Fruit fly (Drosophila melanogaster) whole organism, embryonic: Measurements from ENCODE around the gene Mkp3.

ENCODE experiments used
- CG11695 ChIP-seq: fragments of 200-800 bp; sonication (Bioruptor generic); IDR thresholded peaks from 3 replicates; pipeline ENCODE4 v1.3.6; 2022; ENCODE audit warnings: missing biosample characterization, missing genetic modification characterization
- CG13424 ChIP-seq: fragments of 200-800 bp; sonication (Bioruptor generic); optimal IDR thresholded peaks from 2 replicates; lab custom pipeline; 2019; ENCODE audit warnings: missing biosample characterization, mild to moderate bottlenecking, missing genetic modification characterization, moderate library complexity
- CG13894 ChIP-seq: fragments of 200-800 bp; sonication (Bioruptor generic); optimal IDR thresholded peaks from 3 replicates; lab custom pipeline; 2018; ENCODE audit warnings: missing biosample characterization, mild to moderate bottlenecking, missing genetic modification characterization, moderate library complexity
- CG14441 ChIP-seq: fragments of 200-800 bp; sonication (Bioruptor generic); IDR thresholded peaks from 2 replicates; pipeline ENCODE4 v1.3.6; 2022; ENCODE audit warnings: missing biosample characterization, missing genetic modification characterization
- CG15514 ChIP-seq: fragments of 200-800 bp; sonication (Bioruptor generic); optimal IDR thresholded peaks from 3 replicates; lab custom pipeline; 2017; ENCODE audit warnings: missing biosample characterization, missing genetic modification characterization, mild to moderate bottlenecking, moderate library complexity, missing genetic modification reagents
- CG17361 ChIP-seq: fragments of 200-800 bp; sonication (Bioruptor generic); IDR thresholded peaks from 3 replicates; pipeline ENCODE4 v1.3.6; 2022; ENCODE audit warnings: missing biosample characterization, missing genetic modification characterization
- CG17612 ChIP-seq: fragments of 200-800 bp; sonication (Bioruptor generic); IDR thresholded peaks from 2 replicates; pipeline ENCODE4 v1.3.6; 2022; ENCODE audit warnings: missing biosample characterization, missing genetic modification characterization
- CG18262 ChIP-seq: fragments of 200-800 bp; optimal IDR thresholded peaks from 3 replicates; lab custom pipeline; 2019; ENCODE audit warnings: missing biosample characterization, mild to moderate bottlenecking, missing genetic modification characterization, moderate library complexity
- CG2199 ChIP-seq: fragments of 200-800 bp; sonication (Bioruptor generic); IDR thresholded peaks from 3 replicates; pipeline ENCODE4 v1.3.6; 2022; ENCODE audit warnings: missing biosample characterization, missing genetic modification characterization
- CG33213 ChIP-seq: fragments of 200-800 bp; sonication (Bioruptor generic); optimal IDR thresholded peaks from 3 replicates; lab custom pipeline; 2016; ENCODE audit warnings: missing biosample characterization, missing genetic modification characterization
- CG3726 ChIP-seq: fragments of 200-800 bp; sonication (Bioruptor generic); IDR thresholded peaks from 3 replicates; pipeline ENCODE4, ENCODE4 v1.3.6; 2022; ENCODE audit warnings: missing biosample characterization, missing genetic modification characterization
- CG4424 ChIP-seq: fragments of 200-800 bp; sonication (Bioruptor generic); optimal IDR thresholded peaks from 3 replicates; lab custom pipeline; 2016; ENCODE audit warnings: missing biosample characterization, missing genetic modification characterization
- CG6683 ChIP-seq: fragments of 200-800 bp; sonication (Bioruptor generic); optimal IDR thresholded peaks from 2 replicates; lab custom pipeline; 2017; ENCODE audit warnings: missing biosample characterization, mild to moderate bottlenecking, missing genetic modification characterization, missing genetic modification reagents
- CG8281 ChIP-seq: fragments of 200-800 bp; sonication (Bioruptor generic); optimal IDR thresholded peaks from 2 replicates; lab custom pipeline; 2018; ENCODE audit warnings: missing biosample characterization, mild to moderate bottlenecking, missing genetic modification characterization, moderate library complexity
- CG8924 ChIP-seq: fragments of 200-800 bp; optimal IDR thresholded peaks from 3 replicates; lab custom pipeline; 2019; ENCODE audit warnings: missing biosample characterization, mild to moderate bottlenecking, missing genetic modification characterization, moderate library complexity
- CrebB ChIP-seq: fragments of 200-800 bp; sonication (Bioruptor generic); optimal IDR thresholded peaks from 3 replicates; lab custom pipeline; 2018; ENCODE audit warnings: missing biosample characterization, mild to moderate bottlenecking, missing genetic modification characterization
- D ChIP-seq, 2 experiments: fragments of 200-800 bp in 1 of 2; fragments of >200 bp in 1 of 2; sonication (Bioruptor generic) in 1 of 2; optimal IDR thresholded peaks; 2 replicates in 1 of 2; 3 replicates in 1 of 2; lab custom pipeline; 2017; ENCODE audit warnings: mild to moderate bottlenecking in 1 of 2, missing biosample characterization in 1 of 2, missing genetic modification characterization in 1 of 2, missing genetic modification reagents in 1 of 2
- Dad ChIP-seq: fragments of 200-800 bp; sonication (Bioruptor generic); optimal IDR thresholded peaks from 3 replicates; lab custom pipeline; 2016; ENCODE audit warnings: missing biosample characterization, missing genetic modification characterization
- Dfd ChIP-seq, 2 experiments: fragments of >200 bp; optimal IDR thresholded peaks; 2 replicates each; lab custom pipeline; 2017; ENCODE audit warnings: missing biosample characterization in 2 of 2, missing genetic modification characterization in 2 of 2
- Fer3 ChIP-seq: fragments of 200-800 bp; sonication (Bioruptor generic); optimal IDR thresholded peaks from 2 replicates; lab custom pipeline; 2018; ENCODE audit warnings: missing biosample characterization, mild to moderate bottlenecking, missing genetic modification characterization, moderate library complexity
- Med ChIP-seq: fragments of 200-800 bp; sonication (Bioruptor generic); peaks from one replicate; lab custom pipeline; 2016; ENCODE audit warnings: missing biosample characterization, missing genetic modification characterization, mild to moderate bottlenecking, inconsistent platforms, moderate library complexity
- Meics ChIP-seq: fragments of 200-800 bp; sonication (Bioruptor generic); optimal IDR thresholded peaks from 2 replicates; lab custom pipeline; 2017; ENCODE audit warnings: missing biosample characterization, mild to moderate bottlenecking, missing genetic modification characterization
- Nf-YB ChIP-seq: fragments of 200-800 bp; sonication (Bioruptor generic); optimal IDR thresholded peaks from 3 replicates; lab custom pipeline; 2019; ENCODE audit warnings: missing biosample characterization, mild to moderate bottlenecking, missing genetic modification characterization, moderate library complexity
- Oli ChIP-seq: fragments of 200-800 bp; sonication (Bioruptor generic); optimal IDR thresholded peaks from 2 replicates; lab custom pipeline; 2018; ENCODE audit warnings: missing biosample characterization, mild to moderate bottlenecking, missing genetic modification characterization, moderate library complexity
- Ssrp ChIP-seq: fragments of 200-800 bp; sonication (Bioruptor generic); optimal IDR thresholded peaks from 2 replicates; lab custom pipeline; 2018; ENCODE audit warnings: missing biosample characterization, mild to moderate bottlenecking, missing genetic modification characterization, moderate library complexity
- Xbp1 ChIP-seq: fragments of 200-800 bp; sonication (Bioruptor generic); optimal IDR thresholded peaks from 3 replicates; lab custom pipeline; 2016; ENCODE audit warnings: missing biosample characterization, mild to moderate bottlenecking, missing genetic modification characterization
- Xrp1 ChIP-seq: fragments of 200-800 bp; sonication (Bioruptor generic); IDR thresholded peaks from 2 replicates; pipeline ENCODE4 v1.3.6; 2022; ENCODE audit warnings: missing biosample characterization, missing genetic modification characterization
- amos ChIP-seq: fragments of 200-800 bp; sonication (Bioruptor generic); IDR thresholded peaks from 2 replicates; pipeline ENCODE4 v1.3.6; 2022; ENCODE audit warnings: missing biosample characterization, missing genetic modification characterization; ENCODE audit not compliant: partially characterized antibody
- cg ChIP-seq: fragments of 200-800 bp; sonication (Bioruptor generic); optimal IDR thresholded peaks from 3 replicates; lab custom pipeline; 2019; ENCODE audit warnings: missing biosample characterization, mild to moderate bottlenecking, missing genetic modification characterization, moderate library complexity
- dimm ChIP-seq: fragments of 200-800 bp; sonication (Bioruptor generic); IDR thresholded peaks from 2 replicates; pipeline ENCODE4 v1.3.6; 2022; ENCODE audit warnings: missing biosample characterization, missing genetic modification characterization
- dmrt99B ChIP-seq: fragments of 200-800 bp; sonication (Bioruptor generic); optimal IDR thresholded peaks from 2 replicates; lab custom pipeline; 2018; ENCODE audit warnings: missing biosample characterization, mild to moderate bottlenecking, missing genetic modification characterization, moderate library complexity
- ftz-f1 ChIP-seq: fragments of 200-800 bp; sonication (Bioruptor generic); optimal IDR thresholded peaks from 2 replicates; lab custom pipeline; 2016; ENCODE audit warnings: missing biosample characterization, missing genetic modification characterization
- gcm ChIP-seq: fragments of 200-800 bp; sonication (Bioruptor generic); optimal IDR thresholded peaks from 2 replicates; lab custom pipeline; 2019; ENCODE audit warnings: missing biosample characterization, mild to moderate bottlenecking, missing genetic modification characterization, moderate library complexity
- gsb-n ChIP-seq: fragments of 200-800 bp; sonication (Bioruptor generic); optimal IDR thresholded peaks from 3 replicates; lab custom pipeline; 2018; ENCODE audit warnings: missing biosample characterization, mild to moderate bottlenecking, missing genetic modification characterization
- kay ChIP-seq: fragments of 200-800 bp; sonication (Bioruptor generic); optimal IDR thresholded peaks from 2 replicates; lab custom pipeline; 2016; ENCODE audit warnings: missing biosample characterization, missing genetic modification characterization
- luna ChIP-seq: fragments of 200-800 bp; sonication (Bioruptor generic); optimal IDR thresholded peaks from 2 replicates; lab custom pipeline; 2016; ENCODE audit warnings: missing biosample characterization, missing genetic modification characterization
- maf-S ChIP-seq: fragments of 200-800 bp; sonication (Bioruptor generic); optimal IDR thresholded peaks from 2 replicates; lab custom pipeline; 2016; ENCODE audit warnings: missing biosample characterization, missing genetic modification characterization
- nau ChIP-seq: fragments of 200-800 bp; sonication (Bioruptor generic); optimal IDR thresholded peaks from 3 replicates; lab custom pipeline; 2017; ENCODE audit warnings: missing biosample characterization, mild to moderate bottlenecking, missing genetic modification characterization, missing genetic modification reagents
- nom ChIP-seq: fragments of 200-800 bp; sonication (Bioruptor generic); optimal IDR thresholded peaks from 2 replicates; lab custom pipeline; 2017; ENCODE audit warnings: missing biosample characterization, missing genetic modification characterization, mild to moderate bottlenecking, moderate library complexity, missing genetic modification reagents
- pho ChIP-seq: fragments of 200-800 bp; sonication (Bioruptor generic); optimal IDR thresholded peaks from 2 replicates; lab custom pipeline; 2016; ENCODE audit warnings: missing biosample characterization, missing genetic modification characterization
- prd ChIP-seq, 3 experiments: fragments of >200 bp in 2 of 3; fragments of 200-800 bp in 1 of 3; sonication (Bioruptor generic) in 1 of 3; optimal IDR thresholded peaks in 2 of 3; IDR thresholded peaks in 1 of 3; 2 replicates in 2 of 3; 3 replicates in 1 of 3; pipeline versions ENCODE4 v1.3.6 to Lab custom; 2017 to 2022; ENCODE audit warnings: missing biosample characterization in 1 of 3, missing genetic modification characterization in 1 of 3
- sr ChIP-seq: fragments of 200-800 bp; sonication (Bioruptor generic); IDR thresholded peaks from 3 replicates; pipeline ENCODE4 v1.3.6; 2022; ENCODE audit warnings: missing biosample characterization, missing genetic modification characterization
- stwl ChIP-seq: fragments of 200-800 bp; sonication (Bioruptor generic); optimal IDR thresholded peaks from 3 replicates; lab custom pipeline; 2018; ENCODE audit warnings: missing biosample characterization, mild to moderate bottlenecking, missing genetic modification characterization, moderate library complexity
- tgo ChIP-seq: fragments of 200-800 bp; sonication (Bioruptor generic); IDR thresholded peaks from 3 replicates; pipeline ENCODE4 v1.3.6; 2022; ENCODE audit warnings: missing biosample characterization, missing genetic modification characterization
- tio ChIP-seq: fragments of 200-800 bp; sonication (Bioruptor generic); optimal IDR thresholded peaks from 2 replicates; lab custom pipeline; 2017; ENCODE audit warnings: missing biosample characterization, missing genetic modification characterization, inconsistent platforms
- z ChIP-seq: fragments of 200-800 bp; sonication (Bioruptor generic); IDR thresholded peaks from 3 replicates; pipeline ENCODE4 v1.3.6; 2022; ENCODE audit warnings: missing biosample characterization, missing genetic modification characterization

Gene Mkp3

dm6 chr3L:19089120-19089519 lies 2.9 kb upstream of the Mkp3 start:
- 0 out of 2 replicates have a peak, but pooled peaks have one; percentile 7 for TF ChIP-seq CG14441 (GFP tag; lab: Robert Waterston, UW)
- no peak for TF ChIP-seq stwl (tag; lab: Kevin White, UChicago)
- TF ChIP-seq CG3726 (GFP tag; lab: Robert Waterston, UW) = no peak
- TF ChIP-seq Med (GFP tag; lab: Kevin White, UChicago) = peak; percentile 75
- TF ChIP-seq CG8281 = peak; percentile 58
- no peak for TF ChIP-seq Dad (GFP tag; lab: Kevin White, UChicago)
- TF ChIP-seq prd (optimal IDR thresholded peaks at IDR 0.05; lab: Kevin White, UChicago) = no peak
- TF ChIP-seq prd (GFP tag; IDR thresholded peaks at IDR 0.05; lab: Robert Waterston, UW) = no peak
- TF ChIP-seq kay (GFP tag; lab: Kevin White, UChicago) = no peak
- TF ChIP-seq CG13894 = peak; percentile 50
- 0 out of 3 replicates have a peak, but pooled peaks have one; percentile 17 for TF ChIP-seq CG2199
- no peak for TF ChIP-seq CrebB (tag; lab: Kevin White, UChicago)
- no peak for TF ChIP-seq pho (GFP tag; lab: Kevin White, UChicago)
- TF ChIP-seq ftz-f1 = no peak
- TF ChIP-seq CG17612 (GFP tag; lab: Robert Waterston, UW) = no peak

DNA sequence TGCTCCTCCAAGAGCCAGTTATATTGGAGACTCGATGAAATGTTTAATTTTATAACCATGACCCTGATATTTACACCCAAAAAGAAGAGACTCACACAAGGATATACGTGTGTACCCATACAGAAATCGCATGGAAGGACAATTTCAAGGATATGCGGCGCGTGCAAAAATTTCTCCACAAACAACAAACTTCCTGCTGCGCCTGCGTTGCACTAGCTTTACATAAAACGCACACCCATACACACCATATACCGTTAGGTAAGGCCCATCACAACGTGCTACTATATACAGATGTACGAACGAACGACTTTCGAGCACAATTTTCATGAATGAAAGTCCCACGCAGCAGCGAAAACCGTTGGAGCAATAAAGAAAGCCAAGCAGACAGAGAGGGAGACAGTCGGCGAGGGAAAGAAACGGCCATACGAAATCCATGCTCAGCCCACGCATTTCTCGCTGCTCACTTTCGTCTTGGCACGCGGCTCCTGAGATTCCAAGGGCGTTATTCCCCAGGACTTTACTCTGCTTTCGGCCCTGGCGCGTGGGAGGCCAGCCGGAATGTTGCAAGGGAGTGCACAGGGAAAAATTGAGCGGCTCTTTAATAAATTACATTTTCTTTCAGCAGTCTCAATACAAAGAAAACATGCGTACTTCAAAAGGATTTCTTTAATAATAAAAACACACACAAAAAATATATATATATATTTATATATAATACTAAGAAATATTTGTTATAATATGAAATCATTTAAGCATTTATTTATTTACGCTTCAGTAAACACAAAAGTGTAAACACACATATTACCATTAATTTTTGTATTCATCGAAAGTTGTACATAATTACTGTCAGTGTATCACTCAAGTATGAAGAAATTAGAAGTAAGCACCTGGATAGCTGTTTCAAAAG lies 1.4 kb upstream of the Mkp3 start:
- TF ChIP-seq tio (GFP tag; lab: Kevin White, UChicago) (no peak), amos (GFP tag; lab: Robert Waterston, UW) (0 out of 2 replicates have a peak, but pooled peaks have one; percentile 12), CG11695 (GFP tag; lab: Robert Waterston, UW) (0 out of 3 replicates have a peak, but pooled peaks have one; percentile 18), nau (GFP tag; lab: Kevin White, UChicago) (no peak), gcm (GFP tag; lab: Kevin White, UChicago) (peak; percentile 46), dimm (no peak), Xbp1 (GFP tag; lab: Kevin White, UChicago) (peak; percentile 23), tgo (GFP tag; lab: Robert Waterston, UW) (no peak; the same call in 2 of the 3 replicates), CG6683 (GFP tag; lab: Kevin White, UChicago) (peak; percentile 39), Dfd (GFP tag; optimal IDR thresholded peaks at IDR 0.05; lab: Kevin White, UChicago) (no peak), CG15514 (GFP tag; lab: Kevin White, UChicago) (peak; percentile 19), Nf-YB (GFP tag; lab: Kevin White, UChicago) (peak; percentile 19), CG8924 (tag; lab: Kevin White, UChicago) (peak; percentile 58), sr (GFP tag; lab: Robert Waterston, UW) (peak; percentile 90), D (optimal IDR thresholded peaks at IDR 0.05; lab: Kevin White, UChicago) (no peak), D (GFP tag; optimal IDR thresholded peaks at IDR 0.05; lab: Kevin White, UChicago) (peak; percentile 20), CG17361 (peak; percentile 56; the same call in 2 of the 3 replicates), dmrt99B (tag; lab: Kevin White, UChicago) (peak; percentile 59), z (GFP tag; lab: Robert Waterston, UW) (no peak), luna (GFP tag; lab: Kevin White, UChicago) (no peak), nom (GFP tag; lab: Kevin White, UChicago) (no peak), Fer3 (peak; percentile 37), CG18262 (peak; percentile 55), Ssrp (tag; lab: Kevin White, UChicago) (peak; percentile 28), CG13424 (tag; lab: Kevin White, UChicago) (peak; percentile 29), gsb-n (peak; percentile 18), CG33213 (GFP tag; lab: Kevin White, UChicago) (no peak), cg (no peak), Meics (peak; percentile 68), CG4424 (GFP tag; lab: Kevin White, UChicago) (no peak), Oli (peak; percentile 21), maf-S (GFP tag; lab: Kevin White, UChicago) (no peak), Xrp1 (GFP tag; lab: Robert Waterston, UW) (peak; percentile 28; the same call in 1 of the 2 replicates)
